In the genomic region with DNA sequence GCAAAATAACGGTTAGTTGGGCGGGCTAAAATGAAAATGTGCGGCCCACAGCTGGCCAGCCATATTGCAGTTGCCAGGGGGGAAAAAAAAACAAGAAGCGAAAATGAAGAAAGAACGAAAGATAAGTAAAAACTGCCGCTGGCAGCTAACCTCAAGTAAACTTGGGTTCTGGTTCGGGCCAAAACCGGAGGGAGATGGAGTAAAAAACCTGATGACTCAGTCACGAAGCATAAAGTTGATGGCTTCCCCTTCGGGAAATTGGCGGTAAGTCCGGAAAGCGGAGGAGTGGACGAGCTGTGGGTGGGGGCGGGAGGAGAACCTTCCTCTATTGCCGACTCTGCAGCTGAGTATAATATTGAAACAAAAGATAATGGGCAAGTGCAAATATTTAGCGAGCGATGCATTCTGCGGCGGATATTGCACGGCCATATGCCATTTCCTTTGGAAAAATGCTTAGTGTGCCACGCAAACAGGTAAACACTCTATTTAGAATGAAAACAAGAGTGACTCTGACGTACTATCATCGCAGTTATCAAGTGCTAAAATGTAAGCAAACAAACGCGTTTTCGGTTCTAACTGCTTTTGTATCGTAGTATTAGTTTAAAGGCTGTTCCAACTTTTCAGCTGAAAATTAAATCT, we compare ENCODE assay signal across 2 fruit fly cellular contexts.
TF ChIP-seq lines count a peak whose summit lies in the region.

No protein-coding gene starts in this region.

TF ChIP-seq in whole organism, adult, 20 proteins besides CTCF, POLR2A, EP300 and RAD21 (continued from another document):
- TF ChIP-seq cic (GFP tag; optimal IDR thresholded peaks at IDR 0.05; lab: Kevin White, UChicago) (peak; percentile 33), CG14711 (tag; optimal IDR thresholded peaks at IDR 0.05; lab: Kevin White, UChicago) (peak; percentile 18), Mnt (GFP tag; optimal IDR thresholded peaks at IDR 0.05; lab: Kevin White, UChicago) (no peak)

TF ChIP-seq in whole organism, embryonic, 481 proteins besides CTCF, POLR2A, EP300 and RAD21 (continued from another document):
- TF ChIP-seq fd102C (GFP tag; optimal IDR thresholded peaks at IDR 0.05; lab: Kevin White, UChicago) (peak; percentile 43), Mrtf (GFP tag; IDR thresholded peaks at IDR 0.05; lab: Robert Waterston, UW) (no peak), sens (GFP tag; lab: Kevin White, UChicago) (peak; percentile 30), Dad (GFP tag; optimal IDR thresholded peaks at IDR 0.05; lab: Kevin White, UChicago) (no peak), CG9609 (GFP tag; optimal IDR thresholded peaks at IDR 0.05; lab: Kevin White, UChicago) (no peak), Doc3 (GFP tag; IDR thresholded peaks at IDR 0.05; lab: Robert Waterston, UW; ENCODE audit: partially characterized antibody) (no peak), CG14014 (GFP tag; IDR thresholded peaks at IDR 0.05; lab: Robert Waterston, UW) (peak; percentile 9; the same call in 1 of the 2 replicates), PHDP (tag; optimal IDR thresholded peaks at IDR 0.05; lab: Kevin White, UChicago) (peak; percentile 7), onecut (GFP tag; IDR thresholded peaks at IDR 0.05; lab: Robert Waterston, UW) (0 out of 2 replicates have a peak, but pooled peaks have one; percentile 22), CG16813 (GFP tag; IDR thresholded peaks at IDR 0.05; lab: Robert Waterston, UW; ENCODE audit: partially characterized antibody) (no peak), Hmr (GFP tag; optimal IDR thresholded peaks at IDR 0.05; lab: Kevin White, UChicago) (peak; percentile 9), CG10209 (GFP tag; optimal IDR thresholded peaks at IDR 0.05; lab: Kevin White, UChicago) (peak; percentile 18), CG10979 (tag; optimal IDR thresholded peaks at IDR 0.05; lab: Kevin White, UChicago) (no peak), CG2199 (GFP tag; IDR thresholded peaks at IDR 0.05; lab: Robert Waterston, UW) (no peak), CG17802 (tag; optimal IDR thresholded peaks at IDR 0.05; lab: Kevin White, UChicago) (no peak), CG3838 (GFP tag; optimal IDR thresholded peaks at IDR 0.05; lab: Kevin White, UChicago) (no peak), CG6813 (GFP tag; optimal IDR thresholded peaks at IDR 0.05; lab: Kevin White, UChicago) (peak; percentile 41), Pdp1 (GFP tag; optimal IDR thresholded peaks at IDR 0.05; lab: Kevin White, UChicago) (peak in 1 of 2 experiments; percentile 6), org-1 (GFP tag; optimal IDR thresholded peaks at IDR 0.05; lab: Kevin White, UChicago) (peak; percentile 11), psq (GFP tag; optimal IDR thresholded peaks at IDR 0.05; lab: Kevin White, UChicago) (no peak), CG13123 (GFP tag; optimal IDR thresholded peaks at IDR 0.05; lab: Kevin White, UChicago) (no peak), Drgx (GFP tag; IDR thresholded peaks at IDR 0.05; lab: Robert Waterston, UW) (0 out of 2 replicates have a peak, but pooled peaks have one; percentile 32), Vsx1 (GFP tag; optimal IDR thresholded peaks at IDR 0.05; lab: Kevin White, UChicago) (no peak), Med (GFP tag; lab: Kevin White, UChicago) (peak; percentile 66), CG15696 (tag; optimal IDR thresholded peaks at IDR 0.05; lab: Kevin White, UChicago) (peak; percentile 40), Trl (optimal IDR thresholded peaks at IDR 0.05; lab: Kevin White, UChicago) (no peak), Trl (GFP tag; optimal IDR thresholded peaks at IDR 0.05; lab: Kevin White, UChicago) (no peak), lab (GFP tag; optimal IDR thresholded peaks at IDR 0.05; lab: Kevin White, UChicago) (peak; percentile 1)
